Worm (Caenorhabditis elegans) whole organism, mixed stage, embryonic: ENCODE data around the gene C04H5.7.

Source experiments
- M03D4.4 ChIP-seq: sonication (generic microtip); optimal IDR thresholded peaks from 2 replicates; lab custom pipeline; 2017; ENCODE audit warnings: mild to moderate bottlenecking, missing genetic modification characterization, missing compliant biosample characterization
- bed-3 ChIP-seq: fragments of 200-800 bp; sonication (Bioruptor generic); optimal IDR thresholded peaks from 3 replicates; lab custom pipeline; 2018; ENCODE audit warnings: mild to moderate bottlenecking, missing genetic modification characterization, moderate library complexity, missing compliant biosample characterization
- blmp-1 ChIP-seq: fragments of 150-350 bp; optimal IDR thresholded peaks from 2 replicates; lab custom pipeline; 2014; ENCODE audit warnings: missing biosample characterization, missing genetic modification characterization
- ceh-39 ChIP-seq: fragments of 150-350 bp; optimal IDR thresholded peaks from 2 replicates; lab custom pipeline; 2014; ENCODE audit warnings: missing biosample characterization, missing genetic modification characterization
- ceh-43 ChIP-seq: fragments of 200-800 bp; sonication (Bioruptor generic); optimal IDR thresholded peaks from 2 replicates; lab custom pipeline; 2018; ENCODE audit warnings: mild to moderate bottlenecking, missing genetic modification characterization, moderate library complexity, missing compliant biosample characterization
- ceh-83 ChIP-seq: fragments of 200-800 bp; sonication (Bioruptor generic); optimal IDR thresholded peaks from 2 replicates; lab custom pipeline; 2018; ENCODE audit warnings: mild to moderate bottlenecking, missing genetic modification characterization, missing compliant biosample characterization
- ces-1 ChIP-seq: fragments of 150-350 bp; optimal IDR thresholded peaks from 2 replicates; lab custom pipeline; 2014; ENCODE audit warnings: missing biosample characterization, missing genetic modification reagents, missing genetic modification characterization
- cnd-1 ChIP-seq: fragments of 200-800 bp; sonication (Bioruptor generic); optimal IDR thresholded peaks from 2 replicates; lab custom pipeline; 2018; ENCODE audit warnings: mild to moderate bottlenecking, missing genetic modification characterization, missing compliant biosample characterization
- elt-1 ChIP-seq: sonication (generic microtip); optimal IDR thresholded peaks from 2 replicates; lab custom pipeline; 2017; ENCODE audit warnings: missing genetic modification characterization, mild to moderate bottlenecking, missing compliant biosample characterization, antibody characterized with exemption, moderate library complexity, borderline replicate concordance; ENCODE audit not compliant: insufficient read depth
- elt-3 ChIP-seq: fragments of 150-350 bp; optimal IDR thresholded peaks from 2 replicates; lab custom pipeline; 2014; ENCODE audit warnings: missing biosample characterization, missing genetic modification characterization
- flh-1 ChIP-seq: fragments of 200-800 bp; sonication (Bioruptor generic); optimal IDR thresholded peaks from 2 replicates; lab custom pipeline; 2018; ENCODE audit warnings: mild to moderate bottlenecking, missing genetic modification characterization, moderate library complexity, missing compliant biosample characterization
- ham-2 ChIP-seq: fragments of 200-800 bp; sonication (Bioruptor generic); optimal IDR thresholded peaks from 2 replicates; lab custom pipeline; 2018; ENCODE audit warnings: mild to moderate bottlenecking, missing genetic modification characterization, missing compliant biosample characterization
- hlh-1 ChIP-seq: fragments of 150-350 bp; optimal IDR thresholded peaks from 2 replicates; lab custom pipeline; 2014; ENCODE audit warnings: missing biosample characterization, missing genetic modification reagents, missing genetic modification characterization
- lin-13 ChIP-seq: fragments of 150-350 bp; optimal IDR thresholded peaks from 2 replicates; lab custom pipeline; 2014; ENCODE audit warnings: missing biosample characterization, missing genetic modification characterization
- lin-32 ChIP-seq: fragments of 200-800 bp; sonication (Bioruptor generic); optimal IDR thresholded peaks from 2 replicates; lab custom pipeline; 2018; ENCODE audit warnings: mild to moderate bottlenecking, missing genetic modification characterization, missing compliant biosample characterization
- lsy-2 ChIP-seq: fragments of 150-350 bp; optimal IDR thresholded peaks from 2 replicates; lab custom pipeline; 2014; ENCODE audit warnings: missing biosample characterization, missing genetic modification characterization
- mab-5 ChIP-seq: fragments of 150-350 bp; optimal IDR thresholded peaks from 2 replicates; lab custom pipeline; 2014; ENCODE audit warnings: missing biosample characterization, missing genetic modification characterization
- mls-2 ChIP-seq: sonication (generic microtip); optimal IDR thresholded peaks from 2 replicates; lab custom pipeline; 2016; ENCODE audit warnings: mild to moderate bottlenecking, missing genetic modification characterization, moderate library complexity, missing compliant biosample characterization
- nhr-12 ChIP-seq: fragments of 150-350 bp; optimal IDR thresholded peaks from 2 replicates; lab custom pipeline; 2014; ENCODE audit warnings: missing biosample characterization, missing genetic modification characterization
- nhr-237 ChIP-seq: fragments of 150-350 bp; optimal IDR thresholded peaks from 2 replicates; lab custom pipeline; 2014; ENCODE audit warnings: missing biosample characterization, missing genetic modification characterization
- nhr-28 ChIP-seq: fragments of 150-350 bp; optimal IDR thresholded peaks from 2 replicates; lab custom pipeline; 2014; ENCODE audit warnings: missing biosample characterization, missing genetic modification characterization
- nhr-76 ChIP-seq: sonication (generic microtip); optimal IDR thresholded peaks from 2 replicates; lab custom pipeline; 2017; ENCODE audit warnings: missing biosample characterization, missing genetic modification characterization
- pha-4 ChIP-seq: fragments of 150-350 bp; optimal IDR thresholded peaks from 2 replicates; lab custom pipeline; 2018; ENCODE audit warnings: missing biosample characterization, missing genetic modification reagents, missing genetic modification characterization
- sem-2 ChIP-seq: fragments of 200-800 bp; sonication (Bioruptor generic); optimal IDR thresholded peaks from 2 replicates; lab custom pipeline; 2018; ENCODE audit warnings: mild to moderate bottlenecking, missing genetic modification characterization, missing compliant biosample characterization
- snpc-4 ChIP-seq: fragments of 150-350 bp; optimal IDR thresholded peaks from 2 replicates; lab custom pipeline; 2014; ENCODE audit warnings: missing biosample characterization, missing genetic modification characterization
- sptf-1 ChIP-seq: sonication (generic microtip); optimal IDR thresholded peaks from 2 replicates; lab custom pipeline; 2017; ENCODE audit warnings: mild to moderate bottlenecking, missing genetic modification characterization, moderate library complexity, missing compliant biosample characterization
- tbx-8 ChIP-seq: fragments of 200-800 bp; sonication (Bioruptor generic); optimal IDR thresholded peaks from 2 replicates; lab custom pipeline; 2018; ENCODE audit warnings: mild to moderate bottlenecking, missing genetic modification characterization, moderate library complexity, missing compliant biosample characterization
- unc-120 ChIP-seq: sonication (generic microtip); optimal IDR thresholded peaks from 2 replicates; lab custom pipeline; 2017; ENCODE audit warnings: missing genetic modification characterization, missing compliant biosample characterization; ENCODE audit not compliant: poor library complexity, severe bottlenecking
- unc-39 ChIP-seq: fragments of 150-350 bp; optimal IDR thresholded peaks from 2 replicates; lab custom pipeline; 2014; ENCODE audit warnings: missing biosample characterization, missing genetic modification characterization
- unc-62 ChIP-seq: fragments of 150-350 bp; optimal IDR thresholded peaks from 2 replicates; lab custom pipeline; 2014; ENCODE audit warnings: missing biosample characterization, missing genetic modification reagents, missing genetic modification characterization
- zip-8 ChIP-seq: fragments of 150-350 bp; optimal IDR thresholded peaks from 2 replicates; lab custom pipeline; 2014; ENCODE audit warnings: missing biosample characterization, missing genetic modification characterization

C04H5.7 gene

ce11 chrII:14497848-14498247 lies 39.9 kb upstream of the C04H5.7 start, which contains the start of gene dhs-8:
dhs-8 (plus strand) TSS chrII:14498026.
- no peak for TF ChIP-seq elt-1 (tag; lab: Kevin White, UChicago)
- no peak for TF ChIP-seq snpc-4 (tag; lab: Kevin White, UChicago)
- no peak for TF ChIP-seq zip-8 (tag; lab: Kevin White, UChicago)
- no peak for TF ChIP-seq unc-39 (tag; lab: Kevin White, UChicago)
- no peak for TF ChIP-seq ceh-39 (tag; lab: Kevin White, UChicago)
- TF ChIP-seq blmp-1 (tag; lab: Kevin White, UChicago): no peak
- TF ChIP-seq ham-2 (GFP tag; lab: Kevin White, UChicago): no peak
- TF ChIP-seq flh-1: no peak
- peak; percentile 12 for TF ChIP-seq nhr-28 (tag; lab: Kevin White, UChicago)
- TF ChIP-seq unc-120 (tag; lab: Kevin White, UChicago): no peak
- peak; percentile 25 for TF ChIP-seq nhr-12
- no peak for TF ChIP-seq ces-1 (GFP tag; lab: Kevin White, UChicago)

- TF ChIP-seq ceh-43 (GFP tag; lab: Kevin White, UChicago) (no peak), tbx-8 (GFP tag; lab: Kevin White, UChicago) (no peak), mls-2 (tag; lab: Kevin White, UChicago) (no peak), snpc-4 (tag; lab: Kevin White, UChicago) (no peak), nhr-76 (tag; lab: Kevin White, UChicago) (no peak), elt-3 (tag; lab: Kevin White, UChicago) (no peak), nhr-237 (tag; lab: Kevin White, UChicago) (no peak), cnd-1 (tag; lab: Kevin White, UChicago) (no peak), lin-32 (no peak), ceh-83 (GFP tag; lab: Kevin White, UChicago) (no peak), unc-39 (tag; lab: Kevin White, UChicago) (no peak), hlh-1 (tag; lab: Kevin White, UChicago) (no peak)
Measured at ce11 chrII:14500122-14500521, 37.6 kb upstream of the C04H5.7 start, which contains the start of gene K10H10.4. K10H10.4 (plus strand) TSS chrII:14500422.

DNA sequence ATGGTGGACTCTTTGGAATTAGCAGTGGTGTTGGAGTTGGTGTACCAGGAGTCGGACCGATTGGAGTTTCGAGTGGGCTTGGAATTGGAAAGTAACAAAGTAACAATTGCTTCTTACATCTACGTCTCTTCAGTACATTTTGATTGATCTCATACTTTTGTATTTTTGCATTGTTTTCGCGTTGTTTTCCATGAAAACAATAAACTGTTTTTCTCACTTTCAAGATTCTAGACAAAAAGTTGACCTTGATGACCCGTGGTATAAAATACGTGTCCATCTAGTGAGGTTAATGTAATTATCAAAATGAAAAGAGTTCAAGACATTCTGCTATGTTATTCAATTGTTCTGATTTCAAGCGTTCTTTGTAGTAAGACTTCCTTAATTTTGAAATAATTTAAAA lies 36.3 kb upstream of the C04H5.7 start, which contains the start of gene K10H10.5:
TSS of gene K10H10.5 (plus strand) at position 301 of the 400 bp plus-strand sequence.
- no peak for TF ChIP-seq unc-62 (GFP tag; lab: Kevin White, UChicago)
- TF ChIP-seq mls-2 (tag; lab: Kevin White, UChicago): no peak
- TF ChIP-seq lsy-2: no peak
- TF ChIP-seq tbx-8 (GFP tag; lab: Kevin White, UChicago): no peak
- TF ChIP-seq ceh-43 (GFP tag; lab: Kevin White, UChicago): no peak
- no peak for TF ChIP-seq lin-13
- TF ChIP-seq ces-1 (GFP tag; lab: Kevin White, UChicago): no peak
- TF ChIP-seq nhr-237 (tag; lab: Kevin White, UChicago): no peak
- no peak for TF ChIP-seq pha-4 (tag; lab: Kevin White, UChicago)
- no peak for TF ChIP-seq blmp-1 (tag; lab: Kevin White, UChicago)
- no peak for TF ChIP-seq elt-1 (tag; lab: Kevin White, UChicago)

- TF ChIP-seq mab-5 (tag; lab: Kevin White, UChicago) (no peak), cnd-1 (tag; lab: Kevin White, UChicago) (no peak), ceh-39 (tag; lab: Kevin White, UChicago) (no peak), tbx-8 (GFP tag; lab: Kevin White, UChicago) (no peak), nhr-28 (tag; lab: Kevin White, UChicago) (no peak), ceh-43 (GFP tag; lab: Kevin White, UChicago) (no peak), mls-2 (tag; lab: Kevin White, UChicago) (no peak), sptf-1 (no peak), flh-1 (no peak), blmp-1 (tag; lab: Kevin White, UChicago) (no peak), lin-32 (no peak), unc-120 (tag; lab: Kevin White, UChicago) (no peak), lsy-2 (no peak)
Measured at ce11 chrII:14502997-14503396, 34.7 kb upstream of the C04H5.7 start, which contains the start of gene K10H10.6. K10H10.6 (plus strand) TSS chrII:14503297.

ce11 chrII:14506245-14506644 lies 31.5 kb upstream of the C04H5.7 start, which contains the start of gene K10H10.12:
K10H10.12 (minus strand) TSS chrII:14506345.
- TF ChIP-seq lsy-2 (no peak), mls-2 (tag; lab: Kevin White, UChicago) (no peak), nhr-28 (tag; lab: Kevin White, UChicago) (no peak), mab-5 (tag; lab: Kevin White, UChicago) (no peak), elt-3 (tag; lab: Kevin White, UChicago) (no peak), unc-120 (tag; lab: Kevin White, UChicago) (no peak), ceh-39 (tag; lab: Kevin White, UChicago) (no peak), bed-3 (GFP tag; lab: Kevin White, UChicago) (no peak), M03D4.4 (tag; lab: Kevin White, UChicago) (no peak), ceh-83 (GFP tag; lab: Kevin White, UChicago) (no peak), sem-2 (GFP tag; lab: Kevin White, UChicago) (no peak), tbx-8 (GFP tag; lab: Kevin White, UChicago) (no peak), elt-1 (tag; lab: Kevin White, UChicago) (no peak), unc-39 (tag; lab: Kevin White, UChicago) (no peak), nhr-76 (tag; lab: Kevin White, UChicago) (no peak), sptf-1 (no peak), lin-13 (no peak), zip-8 (tag; lab: Kevin White, UChicago) (no peak), nhr-12 (no peak), ham-2 (GFP tag; lab: Kevin White, UChicago) (no peak)
- TF ChIP-seq, all 35 proteins: peak for 0
